Worm (Caenorhabditis elegans) whole organism, midembryonic: Measurements from ENCODE around the gene smgl-2.

Source experiments
- T22C8.4 ChIP-seq: fragments of 200-800 bp; sonication (Bioruptor generic); IDR thresholded peaks from 2 replicates; pipeline ENCODE4 v1.3.6; 2022; ENCODE audit warnings: missing genetic modification characterization, missing compliant biosample characterization
- cog-1 ChIP-seq: sonication (generic microtip); optimal IDR thresholded peaks from 2 replicates; lab custom pipeline; 2016; ENCODE audit warnings: missing genetic modification characterization, missing compliant biosample characterization
- flt-1 ChIP-seq: fragments of 200-800 bp; sonication (Bioruptor generic); IDR thresholded peaks from 2 replicates; pipeline ENCODE4 v1.3.6; 2022; ENCODE audit warnings: missing genetic modification characterization, missing compliant biosample characterization
- klf-2 ChIP-seq: fragments of 200-800 bp; sonication (Bioruptor generic); conservative IDR thresholded peaks from 2 replicates; pipeline ENCODE4 v1.3.6; 2022; ENCODE audit warnings: missing genetic modification reagents, missing genetic modification characterization, missing compliant biosample characterization
- med-1 ChIP-seq: sonication (generic microtip); optimal IDR thresholded peaks from 2 replicates; lab custom pipeline; 2017; ENCODE audit warnings: missing genetic modification characterization, mild to moderate bottlenecking, missing compliant biosample characterization, antibody characterized with exemption, missing genetic modification reagents; ENCODE audit not compliant: insufficient read depth
- ref-1 ChIP-seq: fragments of 200-800 bp; sonication (Bioruptor generic); conservative IDR thresholded peaks from 2 replicates; pipeline ENCODE4 v1.3.6; 2022; ENCODE audit warnings: missing genetic modification reagents, missing genetic modification characterization, missing compliant biosample characterization
- tab-1 ChIP-seq: fragments of 200-800 bp; sonication (Bioruptor generic); IDR thresholded peaks from 2 replicates; pipeline ENCODE4 v1.3.6; 2022; ENCODE audit warnings: missing genetic modification characterization, missing compliant biosample characterization
- ztf-23 ChIP-seq: fragments of 200-800 bp; sonication (Bioruptor generic); IDR thresholded peaks from 2 replicates; pipeline ENCODE4 v1.3.6; 2022; ENCODE audit warnings: missing genetic modification reagents, missing genetic modification characterization, missing compliant biosample characterization
- ztf-29 ChIP-seq: fragments of 200-800 bp; sonication (Bioruptor generic); IDR thresholded peaks from 2 replicates; pipeline ENCODE4 v1.3.6; 2022; ENCODE audit warnings: missing genetic modification reagents, missing genetic modification characterization, missing compliant biosample characterization

smgl-2 gene

ce11 chrIV:3710737-3711136 lies 15.2 kb upstream of the smgl-2 start:
- TF ChIP-seq ztf-29 (no peak), ref-1 (no peak), med-1 (GFP tag; lab: Kevin White, UChicago) (no peak), tab-1 (GFP tag; lab: Robert Waterston, UW) (no peak), T22C8.4 (GFP tag; lab: Robert Waterston, UW) (no peak), flt-1 (GFP tag; lab: Robert Waterston, UW) (no peak), ztf-23 (no peak), klf-2 (no peak), cog-1 (no peak)

ce11 chrIV:3719057-3719456 lies 6.9 kb upstream of the smgl-2 start, which contains the start of gene Y37E11AM.3:
TSS of gene Y37E11AM.3 (minus strand) at chrIV:3719157.
- TF ChIP-seq ref-1: no peak
- no peak for TF ChIP-seq flt-1 (GFP tag; lab: Robert Waterston, UW)

- TF ChIP-seq tab-1 (GFP tag; lab: Robert Waterston, UW) (no peak), flt-1 (GFP tag; lab: Robert Waterston, UW) (no peak), ref-1 (no peak), ztf-29 (no peak), med-1 (GFP tag; lab: Kevin White, UChicago) (no peak), cog-1 (no peak), klf-2 (no peak), ztf-23 (no peak), T22C8.4 (GFP tag; lab: Robert Waterston, UW) (no peak)
Measured at ce11 chrIV:3720644-3721043, 5.3 kb upstream of the smgl-2 start.

ce11 chrIV:3721973-3722372 lies 4.0 kb upstream of the smgl-2 start:
- TF ChIP-seq cog-1: no peak
- TF ChIP-seq ztf-29: no peak
- TF ChIP-seq T22C8.4 (GFP tag; lab: Robert Waterston, UW): no peak
- no peak for TF ChIP-seq flt-1 (GFP tag; lab: Robert Waterston, UW)
- TF ChIP-seq ref-1: no peak
- TF ChIP-seq med-1 (GFP tag; lab: Kevin White, UChicago): no peak
- no peak for TF ChIP-seq tab-1 (GFP tag; lab: Robert Waterston, UW)
- TF ChIP-seq ztf-23: no peak
- TF ChIP-seq klf-2: no peak

ce11 chrIV:3722690-3723089 lies 3.3 kb upstream of the smgl-2 start, which contains the start of gene Y37E11AM.4:
TSS of gene Y37E11AM.4 (minus strand) at chrIV:3722790.
- no peak for TF ChIP-seq T22C8.4 (GFP tag; lab: Robert Waterston, UW)
- TF ChIP-seq cog-1: no peak
- no peak for TF ChIP-seq tab-1 (GFP tag; lab: Robert Waterston, UW)

ce11 chrIV:3725361-3725760 lies 603 bp upstream of the smgl-2 start, which contains the start of gene Y37E11AM.2:
TSS of gene Y37E11AM.2 (minus strand) at chrIV:3725461.
- TF ChIP-seq tab-1 (GFP tag; lab: Robert Waterston, UW): no peak
- TF ChIP-seq klf-2: no peak
- no peak for TF ChIP-seq med-1 (GFP tag; lab: Kevin White, UChicago)
- TF ChIP-seq ztf-29: no peak
- no peak for TF ChIP-seq ref-1
- no peak for TF ChIP-seq flt-1 (GFP tag; lab: Robert Waterston, UW)
- no peak for TF ChIP-seq T22C8.4 (GFP tag; lab: Robert Waterston, UW)
- no peak for TF ChIP-seq cog-1
- no peak for TF ChIP-seq ztf-23

- TF ChIP-seq T22C8.4 (GFP tag; lab: Robert Waterston, UW) (no peak), ref-1 (no peak), ztf-23 (no peak), ztf-29 (no peak), tab-1 (GFP tag; lab: Robert Waterston, UW) (no peak), cog-1 (no peak)
Measured at ce11 chrIV:3731430-3731829, 5.5 kb downstream of the smgl-2 start.

- no peak for TF ChIP-seq klf-2
- TF ChIP-seq ref-1: no peak
- TF ChIP-seq ztf-23: no peak
- TF ChIP-seq ztf-29: no peak
- TF ChIP-seq flt-1 (GFP tag; lab: Robert Waterston, UW): no peak
- TF ChIP-seq cog-1: no peak
- TF ChIP-seq med-1 (GFP tag; lab: Kevin White, UChicago): no peak
- TF ChIP-seq T22C8.4 (GFP tag; lab: Robert Waterston, UW): no peak
- TF ChIP-seq tab-1 (GFP tag; lab: Robert Waterston, UW): no peak
Measured at ce11 chrIV:3733287-3733686, 7.3 kb downstream of the smgl-2 start.

- TF ChIP-seq tab-1 (GFP tag; lab: Robert Waterston, UW): no peak
- no peak for TF ChIP-seq flt-1 (GFP tag; lab: Robert Waterston, UW)
- TF ChIP-seq klf-2: no peak
- no peak for TF ChIP-seq ref-1
- no peak for TF ChIP-seq ztf-23
- no peak for TF ChIP-seq med-1 (GFP tag; lab: Kevin White, UChicago)
Measured at ce11 chrIV:3736244-3736643, 10.3 kb downstream of the smgl-2 start.

- peak; percentile 36; the same call in 1 of the 2 replicates for TF ChIP-seq T22C8.4 (GFP tag; lab: Robert Waterston, UW)
- no peak for TF ChIP-seq klf-2
Measured at ce11 chrIV:3738655-3739403, 12.9 kb downstream of the smgl-2 start, which contains the start of gene nape-2. TSS of gene nape-2 (minus strand) at chrIV:3738925.

- TF ChIP-seq cog-1: no peak
- no peak for TF ChIP-seq med-1 (GFP tag; lab: Kevin White, UChicago)
- TF ChIP-seq ztf-23: no peak
- no peak for TF ChIP-seq ztf-29
- no peak for TF ChIP-seq klf-2
- no peak for TF ChIP-seq flt-1 (GFP tag; lab: Robert Waterston, UW)
- TF ChIP-seq ref-1: no peak
- no peak for TF ChIP-seq tab-1 (GFP tag; lab: Robert Waterston, UW)
- TF ChIP-seq T22C8.4 (GFP tag; lab: Robert Waterston, UW): no peak
Measured at ce11 chrIV:3740830-3741477, 15.0 kb downstream of the smgl-2 start, which contains the start of gene nape-1. TSS of gene nape-1 (minus strand) at chrIV:3740880.
